Fruit fly (Drosophila melanogaster) whole organism, embryonic: Measurements from ENCODE around the gene CG31268.

Experiments
- CG10959 ChIP-seq: fragments of 200-800 bp; sonication (Bioruptor generic); IDR thresholded peaks from 2 replicates; pipeline ENCODE4 v1.3.6; 2022; ENCODE audit warnings: missing biosample characterization, missing genetic modification characterization
- CG11085 ChIP-seq: fragments of 200-800 bp; sonication (Bioruptor generic); IDR thresholded peaks from 2 replicates; pipeline ENCODE4 v1.3.6; 2022; ENCODE audit warnings: missing biosample characterization, missing genetic modification characterization
- CG11504 ChIP-seq: fragments of 200-800 bp; sonication (Bioruptor generic); optimal IDR thresholded peaks from 3 replicates; lab custom pipeline; 2019; ENCODE audit warnings: missing biosample characterization, mild to moderate bottlenecking, missing genetic modification characterization, moderate library complexity
- CG11695 ChIP-seq: fragments of 200-800 bp; sonication (Bioruptor generic); IDR thresholded peaks from 3 replicates; pipeline ENCODE4 v1.3.6; 2022; ENCODE audit warnings: missing biosample characterization, missing genetic modification characterization
- CG12236 ChIP-seq: fragments of 200-800 bp; sonication (Bioruptor generic); optimal IDR thresholded peaks from 2 replicates; lab custom pipeline; 2016; ENCODE audit warnings: missing biosample characterization, missing genetic modification characterization
- CG12299 ChIP-seq: fragments of 200-800 bp; sonication (Bioruptor generic); optimal IDR thresholded peaks from 2 replicates; lab custom pipeline; 2018; ENCODE audit warnings: missing biosample characterization, mild to moderate bottlenecking, missing genetic modification characterization
- CG12659 ChIP-seq: fragments of 200-800 bp; sonication (Bioruptor generic); optimal IDR thresholded peaks from 3 replicates; lab custom pipeline; 2017; ENCODE audit warnings: mild to moderate bottlenecking, missing biosample characterization, missing genetic modification reagents, missing genetic modification characterization
- CG12942 ChIP-seq: fragments of 200-800 bp; sonication (Bioruptor generic); optimal IDR thresholded peaks from 3 replicates; lab custom pipeline; 2016; ENCODE audit warnings: missing biosample characterization, missing genetic modification characterization
- CG13287 ChIP-seq: fragments of 200-800 bp; sonication (Bioruptor generic); IDR thresholded peaks from 2 replicates; pipeline ENCODE4 v1.3.6; 2022; ENCODE audit warnings: missing biosample characterization, missing genetic modification characterization; ENCODE audit not compliant: partially characterized antibody
- CG14860 ChIP-seq: fragments of 200-800 bp; sonication (Bioruptor generic); IDR thresholded peaks from 3 replicates; pipeline ENCODE4 v1.3.6; 2022; ENCODE audit warnings: missing biosample characterization, missing genetic modification characterization; ENCODE audit not compliant: partially characterized antibody
- CG15011 ChIP-seq: fragments of 200-800 bp; sonication (Bioruptor generic); optimal IDR thresholded peaks from 3 replicates; lab custom pipeline; 2018; ENCODE audit warnings: missing biosample characterization, mild to moderate bottlenecking, missing genetic modification characterization
- CG15601 ChIP-seq: fragments of 200-800 bp; sonication (Bioruptor generic); optimal IDR thresholded peaks from 3 replicates; lab custom pipeline; 2019; ENCODE audit warnings: missing biosample characterization, mild to moderate bottlenecking, missing genetic modification characterization, moderate library complexity
- CG15696 ChIP-seq: fragments of 200-800 bp; sonication (Bioruptor generic); optimal IDR thresholded peaks from 2 replicates; lab custom pipeline; 2019; ENCODE audit warnings: missing biosample characterization, mild to moderate bottlenecking, missing genetic modification characterization, moderate library complexity
- CG16815 ChIP-seq: fragments of 200-800 bp; sonication (Bioruptor generic); optimal IDR thresholded peaks from 3 replicates; lab custom pipeline; 2017; ENCODE audit warnings: missing biosample characterization, mild to moderate bottlenecking, missing genetic modification characterization
- CG16863 ChIP-seq: fragments of 200-800 bp; sonication (Bioruptor generic); optimal IDR thresholded peaks from 3 replicates; lab custom pipeline; 2016; ENCODE audit warnings: missing biosample characterization, missing genetic modification characterization
- CG17186 ChIP-seq: fragments of 200-800 bp; sonication (Bioruptor generic); optimal IDR thresholded peaks from 3 replicates; lab custom pipeline; 2017; ENCODE audit warnings: missing biosample characterization, missing genetic modification reagents, missing genetic modification characterization
- CG17568 ChIP-seq: fragments of 200-800 bp; sonication (Bioruptor generic); optimal IDR thresholded peaks from 2 replicates; lab custom pipeline; 2018; ENCODE audit warnings: missing biosample characterization, mild to moderate bottlenecking, missing genetic modification characterization, moderate library complexity
- CG17802 ChIP-seq: fragments of 200-800 bp; sonication (Bioruptor generic); optimal IDR thresholded peaks from 2 replicates; lab custom pipeline; 2018; ENCODE audit warnings: missing biosample characterization, mild to moderate bottlenecking, missing genetic modification characterization, moderate library complexity
- CG17829 ChIP-seq: fragments of 200-800 bp; optimal IDR thresholded peaks from 2 replicates; lab custom pipeline; 2019; ENCODE audit warnings: missing biosample characterization, mild to moderate bottlenecking, missing genetic modification characterization, moderate library complexity
- CG1832 ChIP-seq: fragments of 200-800 bp; sonication (Bioruptor generic); optimal IDR thresholded peaks from 2 replicates; lab custom pipeline; 2017; ENCODE audit warnings: missing biosample characterization, mild to moderate bottlenecking, missing genetic modification characterization, inconsistent platforms
- CG18599 ChIP-seq: fragments of 200-800 bp; sonication (Bioruptor generic); optimal IDR thresholded peaks from 3 replicates; lab custom pipeline; 2017; ENCODE audit warnings: missing biosample characterization, missing genetic modification characterization, mild to moderate bottlenecking, moderate library complexity, missing genetic modification reagents
- CG18764 ChIP-seq: fragments of 200-800 bp; sonication (Bioruptor generic); optimal IDR thresholded peaks from 3 replicates; lab custom pipeline; 2016; ENCODE audit warnings: missing biosample characterization, missing genetic modification characterization
- CG30020 ChIP-seq: fragments of 200-800 bp; optimal IDR thresholded peaks from 2 replicates; lab custom pipeline; 2019; ENCODE audit warnings: missing biosample characterization, mild to moderate bottlenecking, missing genetic modification characterization, moderate library complexity
- CG32767 ChIP-seq: fragments of 200-800 bp; sonication (Bioruptor generic); IDR thresholded peaks from 2 replicates; pipeline ENCODE4 v1.3.6; 2022; ENCODE audit warnings: missing biosample characterization, missing genetic modification characterization
- CG3838 ChIP-seq: fragments of 200-800 bp; sonication (Bioruptor generic); optimal IDR thresholded peaks from 3 replicates; lab custom pipeline; 2016; ENCODE audit warnings: missing biosample characterization, missing genetic modification characterization
- CG4820 ChIP-seq: fragments of 200-800 bp; sonication (Bioruptor generic); optimal IDR thresholded peaks from 3 replicates; lab custom pipeline; 2016; ENCODE audit warnings: missing biosample characterization, missing genetic modification characterization
- CG5180 ChIP-seq: fragments of 200-800 bp; sonication (Bioruptor generic); optimal IDR thresholded peaks from 3 replicates; lab custom pipeline; 2017; ENCODE audit warnings: missing biosample characterization, missing genetic modification characterization, mild to moderate bottlenecking, moderate library complexity, missing genetic modification reagents
- CG7839 ChIP-seq: fragments of 200-800 bp; sonication (Bioruptor generic); optimal IDR thresholded peaks from 3 replicates; lab custom pipeline; 2018; ENCODE audit warnings: missing biosample characterization, mild to moderate bottlenecking, missing genetic modification characterization, moderate library complexity
- CG7987 ChIP-seq: fragments of 200-800 bp; sonication (Bioruptor generic); optimal IDR thresholded peaks from 2 replicates; lab custom pipeline; 2018; ENCODE audit warnings: missing biosample characterization, mild to moderate bottlenecking, missing genetic modification characterization, moderate library complexity
- CG9609 ChIP-seq: fragments of 200-800 bp; sonication (Bioruptor generic); optimal IDR thresholded peaks from 3 replicates; lab custom pipeline; 2016; ENCODE audit warnings: missing biosample characterization, missing genetic modification characterization
- CG9932 ChIP-seq: fragments of 200-800 bp; sonication (Bioruptor generic); IDR thresholded peaks from 2 replicates; pipeline ENCODE4 v1.3.6; 2022; ENCODE audit warnings: missing biosample characterization, missing genetic modification characterization
- D19B ChIP-seq: fragments of 200-800 bp; sonication (Bioruptor generic); optimal IDR thresholded peaks from 2 replicates; lab custom pipeline; 2017; ENCODE audit warnings: missing biosample characterization, mild to moderate bottlenecking, missing genetic modification characterization
- Dp ChIP-seq: fragments of 200-800 bp; sonication (Bioruptor generic); optimal IDR thresholded peaks from 2 replicates; lab custom pipeline; 2018; ENCODE audit warnings: missing biosample characterization, mild to moderate bottlenecking, missing genetic modification characterization, moderate library complexity
- HLH54F ChIP-seq: fragments of 200-800 bp; sonication (Bioruptor generic); optimal IDR thresholded peaks from 3 replicates; lab custom pipeline; 2016; ENCODE audit warnings: missing biosample characterization, missing genetic modification characterization
- Hey ChIP-seq: fragments of 200-800 bp; sonication (Bioruptor generic); optimal IDR thresholded peaks from 3 replicates; lab custom pipeline; 2018; ENCODE audit warnings: missing biosample characterization, mild to moderate bottlenecking, missing genetic modification characterization
- Mes4 ChIP-seq: fragments of 200-800 bp; sonication (Bioruptor generic); optimal IDR thresholded peaks from 2 replicates; lab custom pipeline; 2016; ENCODE audit warnings: missing biosample characterization, missing genetic modification characterization
- Six4 ChIP-seq: fragments of 200-800 bp; sonication (Bioruptor generic); optimal IDR thresholded peaks from 2 replicates; lab custom pipeline; 2016; ENCODE audit warnings: missing biosample characterization, missing genetic modification characterization
- Usf ChIP-seq: fragments of 200-800 bp; sonication (Bioruptor generic); optimal IDR thresholded peaks from 2 replicates; lab custom pipeline; 2017; ENCODE audit warnings: missing genotype, missing biosample characterization, missing genetic modification characterization
- dan ChIP-seq: fragments of 200-800 bp; sonication (Bioruptor generic); IDR thresholded peaks from 2 replicates; pipeline ENCODE4 v1.3.6; 2022; ENCODE audit warnings: missing biosample characterization, missing genetic modification characterization
- dpn ChIP-seq, 2 experiments: fragments of 200-800 bp; sonication (Bioruptor generic); optimal IDR thresholded peaks; 3 replicates each; lab custom pipeline; 2016; ENCODE audit warnings: missing biosample characterization in 2 of 2, missing genetic modification characterization in 2 of 2
- eve ChIP-seq, 2 experiments: fragments of >200 bp; optimal IDR thresholded peaks; 2 replicates each; lab custom pipeline; 2017; ENCODE audit warnings: missing biosample characterization in 2 of 2, missing genetic modification characterization in 2 of 2
- gcm ChIP-seq: fragments of 200-800 bp; sonication (Bioruptor generic); optimal IDR thresholded peaks from 2 replicates; lab custom pipeline; 2019; ENCODE audit warnings: missing biosample characterization, mild to moderate bottlenecking, missing genetic modification characterization, moderate library complexity
- lilli ChIP-seq: fragments of 200-800 bp; sonication (Bioruptor generic); optimal IDR thresholded peaks from 3 replicates; lab custom pipeline; 2016; ENCODE audit warnings: missing biosample characterization, missing genetic modification characterization
- lmd ChIP-seq: fragments of 200-800 bp; sonication (Bioruptor generic); IDR thresholded peaks from 2 replicates; pipeline ENCODE4 v1.3.6; 2022; ENCODE audit warnings: missing biosample characterization, missing genetic modification characterization
- maf-S ChIP-seq: fragments of 200-800 bp; sonication (Bioruptor generic); optimal IDR thresholded peaks from 2 replicates; lab custom pipeline; 2016; ENCODE audit warnings: missing biosample characterization, missing genetic modification characterization
- scrt ChIP-seq: fragments of 200-800 bp; sonication (Bioruptor generic); optimal IDR thresholded peaks from 2 replicates; lab custom pipeline; 2018; ENCODE audit warnings: missing biosample characterization, mild to moderate bottlenecking, missing genetic modification characterization, moderate library complexity
- sug ChIP-seq: fragments of 200-800 bp; optimal IDR thresholded peaks from 2 replicates; lab custom pipeline; 2019; ENCODE audit warnings: missing biosample characterization, mild to moderate bottlenecking, missing genetic modification characterization, moderate library complexity
- tgo ChIP-seq: fragments of 200-800 bp; sonication (Bioruptor generic); IDR thresholded peaks from 3 replicates; pipeline ENCODE4 v1.3.6; 2022; ENCODE audit warnings: missing biosample characterization, missing genetic modification characterization
- tup ChIP-seq: fragments of 200-800 bp; sonication (Bioruptor generic); optimal IDR thresholded peaks from 2 replicates; lab custom pipeline; 2016; ENCODE audit warnings: missing biosample characterization, mild to moderate bottlenecking, missing genetic modification characterization, moderate library complexity
- tx ChIP-seq: fragments of 200-800 bp; sonication (Bioruptor generic); optimal IDR thresholded peaks from 2 replicates; lab custom pipeline; 2016; ENCODE audit warnings: missing biosample characterization, missing genetic modification characterization

Gene CG31268

DNA sequence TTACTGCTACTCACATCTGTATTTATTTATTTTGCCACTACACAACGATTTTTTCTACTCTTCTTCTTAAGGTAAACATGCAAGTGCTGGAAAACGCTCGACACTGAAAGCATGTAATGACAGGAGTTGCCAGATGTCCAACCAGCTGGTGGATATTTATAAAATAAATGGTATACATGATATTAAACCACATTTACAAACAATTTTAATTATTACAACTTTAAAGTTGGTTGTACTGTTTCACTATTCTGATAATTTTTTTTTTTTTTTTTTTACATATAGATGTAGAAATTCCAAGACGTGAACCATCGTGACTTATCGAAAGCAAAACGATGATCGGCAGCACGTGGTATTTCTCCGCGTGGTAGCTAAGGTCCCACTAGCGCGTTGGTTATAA is 48.3 kb downstream of the CG31268 start, which contains the start of the genes Keap1 and kuk (continued):
- no peak for TF ChIP-seq CG17568 (GFP tag; lab: Kevin White, UChicago)
- no peak for TF ChIP-seq gcm
- TF ChIP-seq CG15696 (tag; lab: Kevin White, UChicago): peak; percentile 32
- peak; percentile 11 for TF ChIP-seq CG17802 (tag; lab: Kevin White, UChicago)
- peak; percentile 71 for TF ChIP-seq maf-S (GFP tag; lab: Kevin White, UChicago)
- peak; percentile 7 for TF ChIP-seq Mes4 (GFP tag; lab: Kevin White, UChicago)
- peak; percentile 45 for TF ChIP-seq CG11504 (tag; lab: Kevin White, UChicago)
- TF ChIP-seq Dp (GFP tag; lab: Kevin White, UChicago): peak; percentile 71
- TF ChIP-seq CG18599 (GFP tag; lab: Kevin White, UChicago): peak; percentile 43
- 0 out of 3 replicates have a peak, but pooled peaks have one; percentile 14 for TF ChIP-seq CG11695 (GFP tag; lab: Robert Waterston, UW)
- no peak for TF ChIP-seq CG10959 (GFP tag; lab: Robert Waterston, UW)
- TF ChIP-seq Hey (tag; lab: Kevin White, UChicago): no peak
- TF ChIP-seq HLH54F (GFP tag; lab: Kevin White, UChicago): peak; percentile 73
- no peak for TF ChIP-seq CG1832 (GFP tag; lab: Kevin White, UChicago)
- no peak for TF ChIP-seq CG7987 (GFP tag; lab: Kevin White, UChicago)
- no peak for TF ChIP-seq tgo (GFP tag; lab: Robert Waterston, UW)
- TF ChIP-seq eve (GFP tag; optimal IDR thresholded peaks at IDR 0.05; lab: Kevin White, UChicago): no peak
- TF ChIP-seq CG12659 (GFP tag; lab: Kevin White, UChicago): peak; percentile 75
- peak; percentile 1 for TF ChIP-seq CG15601 (tag; lab: Kevin White, UChicago)
- TF ChIP-seq CG17829 (tag; lab: Kevin White, UChicago): peak; percentile 43
- no peak for TF ChIP-seq CG32767 (GFP tag; lab: Robert Waterston, UW)
- TF ChIP-seq CG13287 (GFP tag; lab: Robert Waterston, UW): peak; percentile 91
- no peak for TF ChIP-seq CG12236 (GFP tag; lab: Kevin White, UChicago)
- no peak for TF ChIP-seq dan
- peak; percentile 33 for TF ChIP-seq sug (tag; lab: Kevin White, UChicago)
- peak; percentile 51 for TF ChIP-seq tx
- TF ChIP-seq CG16815: peak; percentile 16
- TF ChIP-seq dpn (GFP tag; optimal IDR thresholded peaks at IDR 0.05; lab: Kevin White, UChicago): peak; percentile 65 to 71
- peak; percentile 9 for TF ChIP-seq CG30020 (tag; lab: Kevin White, UChicago)
- TF ChIP-seq CG15011 (GFP tag; lab: Kevin White, UChicago): no peak
- TF ChIP-seq CG4820 (GFP tag; lab: Kevin White, UChicago): peak; percentile 32
- TF ChIP-seq CG16863 (GFP tag; lab: Kevin White, UChicago): peak; percentile 23
- TF ChIP-seq Usf (GFP tag; lab: Kevin White, UChicago): no peak
- TF ChIP-seq CG3838: peak; percentile 67
- TF ChIP-seq CG5180 (GFP tag; lab: Kevin White, UChicago): no peak
- TF ChIP-seq D19B (GFP tag; lab: Kevin White, UChicago): peak; percentile 50
- TF ChIP-seq CG9609: peak; percentile 53
- TF ChIP-seq CG18764: peak; percentile 44
- TF ChIP-seq CG14860: peak; percentile 68
- peak; percentile 23 for TF ChIP-seq tup (GFP tag; lab: Kevin White, UChicago)
- TF ChIP-seq CG9932 (GFP tag; lab: Robert Waterston, UW): peak; percentile 74
- no peak for TF ChIP-seq CG12299 (tag; lab: Kevin White, UChicago)
- peak; percentile 13 for TF ChIP-seq CG7839 (tag; lab: Kevin White, UChicago)
- peak; percentile 57 for TF ChIP-seq CG12942 (GFP tag; lab: Kevin White, UChicago)
- peak; percentile 35 for TF ChIP-seq scrt (GFP tag; lab: Kevin White, UChicago)
- TF ChIP-seq lilli (GFP tag; lab: Kevin White, UChicago): peak; percentile 79
- TF ChIP-seq Six4 (GFP tag; lab: Kevin White, UChicago): no peak
- peak; percentile 46; the same call in 1 of the 2 replicates for TF ChIP-seq lmd (GFP tag; lab: Robert Waterston, UW)
- TF ChIP-seq CG17186 (GFP tag; lab: Kevin White, UChicago): no peak
- TF ChIP-seq CG11085 (GFP tag; lab: Robert Waterston, UW): peak; percentile 53
